Fruit fly (Drosophila melanogaster) whole organism, embryonic: ENCODE results near the gene gro.

Experiments used
- Aef1 ChIP-seq: fragments of 200-800 bp; sonication (Bioruptor generic); IDR thresholded peaks from 3 replicates; pipeline ENCODE4 v1.3.6; 2022; ENCODE audit warnings: missing biosample characterization, missing genetic modification characterization
- CG12219 ChIP-seq: fragments of 200-800 bp; sonication (Bioruptor generic); optimal IDR thresholded peaks from 3 replicates; lab custom pipeline; 2018; ENCODE audit warnings: missing biosample characterization, mild to moderate bottlenecking, missing genetic modification characterization
- CG12744 ChIP-seq: fragments of 200-800 bp; sonication (Bioruptor generic); optimal IDR thresholded peaks from 2 replicates; lab custom pipeline; 2016; ENCODE audit warnings: missing biosample characterization, missing genetic modification characterization
- CG12769 ChIP-seq: fragments of 200-800 bp; sonication (Bioruptor generic); optimal IDR thresholded peaks from 2 replicates; lab custom pipeline; 2019; ENCODE audit warnings: missing biosample characterization, mild to moderate bottlenecking, missing genetic modification characterization, moderate library complexity
- CG13775 ChIP-seq: fragments of 200-800 bp; sonication (Bioruptor generic); optimal IDR thresholded peaks from 3 replicates; lab custom pipeline; 2017; ENCODE audit warnings: missing biosample characterization, mild to moderate bottlenecking, missing genetic modification characterization
- CG15514 ChIP-seq: fragments of 200-800 bp; sonication (Bioruptor generic); optimal IDR thresholded peaks from 3 replicates; lab custom pipeline; 2017; ENCODE audit warnings: missing biosample characterization, missing genetic modification characterization, mild to moderate bottlenecking, moderate library complexity, missing genetic modification reagents
- CG17361 ChIP-seq: fragments of 200-800 bp; sonication (Bioruptor generic); IDR thresholded peaks from 3 replicates; pipeline ENCODE4 v1.3.6; 2022; ENCODE audit warnings: missing biosample characterization, missing genetic modification characterization
- CG17829 ChIP-seq: fragments of 200-800 bp; optimal IDR thresholded peaks from 2 replicates; lab custom pipeline; 2019; ENCODE audit warnings: missing biosample characterization, mild to moderate bottlenecking, missing genetic modification characterization, moderate library complexity
- CG2202 ChIP-seq: fragments of 200-800 bp; sonication (Bioruptor generic); optimal IDR thresholded peaks from 2 replicates; lab custom pipeline; 2018; ENCODE audit warnings: missing biosample characterization, mild to moderate bottlenecking, missing genetic modification characterization
- CG32532 ChIP-seq: fragments of 200-800 bp; sonication (Bioruptor generic); IDR thresholded peaks from 2 replicates; pipeline ENCODE4 v1.3.6; 2022; ENCODE audit warnings: missing biosample characterization, missing genetic modification characterization
- CG33557 ChIP-seq: fragments of 200-800 bp; sonication (Bioruptor generic); optimal IDR thresholded peaks from 2 replicates; lab custom pipeline; 2019; ENCODE audit warnings: missing biosample characterization, mild to moderate bottlenecking, missing genetic modification characterization, moderate library complexity
- CG3726 ChIP-seq: fragments of 200-800 bp; sonication (Bioruptor generic); IDR thresholded peaks from 3 replicates; pipeline ENCODE4, ENCODE4 v1.3.6; 2022; ENCODE audit warnings: missing biosample characterization, missing genetic modification characterization
- CG3847 ChIP-seq: fragments of 200-800 bp; sonication (Bioruptor generic); IDR thresholded peaks from 2 replicates; pipeline ENCODE4 v1.3.6; 2022; ENCODE audit warnings: missing biosample characterization, missing genetic modification characterization
- CG4328 ChIP-seq: fragments of 200-800 bp; sonication (Bioruptor generic); optimal IDR thresholded peaks from 3 replicates; lab custom pipeline; 2017; ENCODE audit warnings: missing biosample characterization, missing genetic modification reagents, missing genetic modification characterization
- CG6683 ChIP-seq: fragments of 200-800 bp; sonication (Bioruptor generic); optimal IDR thresholded peaks from 2 replicates; lab custom pipeline; 2017; ENCODE audit warnings: missing biosample characterization, mild to moderate bottlenecking, missing genetic modification characterization, missing genetic modification reagents
- CG6765 ChIP-seq: fragments of 200-800 bp; sonication (Bioruptor generic); optimal IDR thresholded peaks from 3 replicates; lab custom pipeline; 2017; ENCODE audit warnings: missing biosample characterization, mild to moderate bottlenecking, missing genetic modification characterization
- CG8281 ChIP-seq: fragments of 200-800 bp; sonication (Bioruptor generic); optimal IDR thresholded peaks from 2 replicates; lab custom pipeline; 2018; ENCODE audit warnings: missing biosample characterization, mild to moderate bottlenecking, missing genetic modification characterization, moderate library complexity
- CG8290 ChIP-seq, 3 experiments: fragments of 200-800 bp; sonication (Bioruptor generic); optimal IDR thresholded peaks; 2 replicates each; lab custom pipeline; 2016 to 2019; ENCODE audit warnings: missing biosample characterization in 3 of 3, missing genetic modification characterization in 3 of 3, mild to moderate bottlenecking in 2 of 3, moderate library complexity in 1 of 3
- CkIIα-i1 ChIP-seq: fragments of 200-800 bp; sonication (Bioruptor generic); IDR thresholded peaks from 2 replicates; pipeline ENCODE4 v1.3.6; 2022; ENCODE audit warnings: missing biosample characterization, missing genetic modification characterization
- D19A ChIP-seq: fragments of 200-800 bp; optimal IDR thresholded peaks from 3 replicates; lab custom pipeline; 2019; ENCODE audit warnings: missing biosample characterization, mild to moderate bottlenecking, missing genetic modification characterization, moderate library complexity
- Dfd ChIP-seq, 2 experiments: fragments of >200 bp; optimal IDR thresholded peaks; 2 replicates each; lab custom pipeline; 2017; ENCODE audit warnings: missing biosample characterization in 2 of 2, missing genetic modification characterization in 2 of 2
- Dll ChIP-seq: fragments of 200-800 bp; sonication (Bioruptor generic); IDR thresholded peaks from 4 replicates; pipeline ENCODE4 v1.3.6; 2022; ENCODE audit warnings: missing biosample characterization, missing genetic modification characterization; ENCODE audit not compliant: partially characterized antibody
- H2.0 ChIP-seq: fragments of 200-800 bp; sonication (Bioruptor generic); IDR thresholded peaks from 2 replicates; pipeline ENCODE4 v1.3.6; 2022; ENCODE audit warnings: missing biosample characterization, missing genetic modification characterization
- HLH54F ChIP-seq: fragments of 200-800 bp; sonication (Bioruptor generic); optimal IDR thresholded peaks from 3 replicates; lab custom pipeline; 2016; ENCODE audit warnings: missing biosample characterization, missing genetic modification characterization
- MBD-R2 ChIP-seq: fragments of 200-800 bp; sonication (Bioruptor generic); IDR thresholded peaks from 2 replicates; pipeline ENCODE4 v1.3.6; 2022; ENCODE audit warnings: missing biosample characterization, missing genetic modification characterization
- MESR4 ChIP-seq: fragments of 200-800 bp; sonication (Bioruptor generic); optimal IDR thresholded peaks from 2 replicates; lab custom pipeline; 2018; ENCODE audit warnings: missing biosample characterization, mild to moderate bottlenecking, missing genetic modification characterization, moderate library complexity
- Med ChIP-seq: fragments of 200-800 bp; sonication (Bioruptor generic); peaks from one replicate; lab custom pipeline; 2016; ENCODE audit warnings: missing biosample characterization, missing genetic modification characterization, mild to moderate bottlenecking, inconsistent platforms, moderate library complexity
- Neu2 ChIP-seq: fragments of 200-800 bp; sonication (Bioruptor generic); optimal IDR thresholded peaks from 3 replicates; lab custom pipeline; 2016; ENCODE audit warnings: missing biosample characterization, missing genetic modification characterization, borderline replicate concordance
- Nf-YC ChIP-seq: fragments of 200-800 bp; optimal IDR thresholded peaks from 3 replicates; lab custom pipeline; 2019; ENCODE audit warnings: missing biosample characterization, mild to moderate bottlenecking, missing genetic modification characterization, moderate library complexity
- NfI ChIP-seq: fragments of 200-800 bp; sonication (Bioruptor generic); optimal IDR thresholded peaks from 3 replicates; lab custom pipeline; 2018; ENCODE audit warnings: missing biosample characterization, mild to moderate bottlenecking, missing genetic modification characterization, moderate library complexity
- Oaz ChIP-seq: fragments of 200-800 bp; sonication (Bioruptor generic); IDR thresholded peaks from 2 replicates; pipeline ENCODE4 v1.3.6; 2022; ENCODE audit warnings: missing biosample characterization, missing genetic modification characterization
- Pdp1 ChIP-seq, 2 experiments: fragments of 200-800 bp; sonication (Bioruptor generic); optimal IDR thresholded peaks; 3 replicates each; lab custom pipeline; 2016; ENCODE audit warnings: missing biosample characterization in 2 of 2, missing genetic modification characterization in 2 of 2, mild to moderate bottlenecking in 1 of 2, moderate library complexity in 1 of 2
- Sin3A ChIP-seq: fragments of >200 bp; optimal IDR thresholded peaks from 2 replicates; lab custom pipeline; 2018
- Sox100B ChIP-seq: fragments of 200-800 bp; sonication (Bioruptor generic); optimal IDR thresholded peaks from 3 replicates; lab custom pipeline; 2018; ENCODE audit warnings: missing biosample characterization, mild to moderate bottlenecking, missing genetic modification characterization
- Tbp ChIP-seq: fragments of >200 bp; optimal IDR thresholded peaks from 2 replicates; lab custom pipeline; 2018; ENCODE audit warnings: missing biosample characterization, missing genetic modification characterization
- YL-1 ChIP-seq: fragments of 200-800 bp; sonication (Bioruptor generic); optimal IDR thresholded peaks from 3 replicates; lab custom pipeline; 2017; ENCODE audit warnings: missing biosample characterization, mild to moderate bottlenecking, missing genetic modification characterization
- aop ChIP-seq: fragments of 200-800 bp; sonication (Bioruptor generic); IDR thresholded peaks from 2 replicates; pipeline ENCODE4 v1.3.6; 2022; ENCODE audit warnings: missing biosample characterization, missing genetic modification characterization
- bowl ChIP-seq: fragments of 200-800 bp; sonication (Bioruptor generic); IDR thresholded peaks from 2 replicates; pipeline ENCODE4 v1.3.6; 2022; ENCODE audit warnings: missing biosample characterization, missing genetic modification characterization
- caup ChIP-seq: fragments of 200-800 bp; sonication (Bioruptor generic); optimal IDR thresholded peaks from 3 replicates; lab custom pipeline; 2017; ENCODE audit warnings: missing biosample characterization, mild to moderate bottlenecking, missing genetic modification characterization, moderate library complexity; ENCODE audit not compliant: severe bottlenecking
- crc ChIP-seq: fragments of 200-800 bp; sonication (Bioruptor generic); optimal IDR thresholded peaks from 2 replicates; lab custom pipeline; 2016; ENCODE audit warnings: missing biosample characterization, missing genetic modification characterization
- dpn ChIP-seq, 2 experiments: fragments of 200-800 bp; sonication (Bioruptor generic); optimal IDR thresholded peaks; 3 replicates each; lab custom pipeline; 2016; ENCODE audit warnings: missing biosample characterization in 2 of 2, missing genetic modification characterization in 2 of 2
- gcm ChIP-seq: fragments of 200-800 bp; sonication (Bioruptor generic); optimal IDR thresholded peaks from 2 replicates; lab custom pipeline; 2019; ENCODE audit warnings: missing biosample characterization, mild to moderate bottlenecking, missing genetic modification characterization, moderate library complexity
- her ChIP-seq: fragments of 200-800 bp; sonication (Bioruptor generic); optimal IDR thresholded peaks from 2 replicates; lab custom pipeline; 2016; ENCODE audit warnings: missing biosample characterization, missing genetic modification characterization
- org-1 ChIP-seq: fragments of 200-800 bp; sonication (Bioruptor generic); optimal IDR thresholded peaks from 2 replicates; lab custom pipeline; 2017; ENCODE audit warnings: missing biosample characterization, missing genetic modification characterization
- pan ChIP-seq, 4 experiments: fragments of >200 bp in 3 of 4; fragments of 200-800 bp in 1 of 4; sonication (Bioruptor generic) in 1 of 4; optimal IDR thresholded peaks in 3 of 4; IDR thresholded peaks in 1 of 4; 2 replicates each; pipeline versions ENCODE4 v1.3.6 to Lab custom; 2017 to 2022; ENCODE audit warnings: missing biosample characterization in 2 of 4, missing genetic modification characterization in 2 of 4, mixed read lengths in 1 of 4
- sc ChIP-seq, 3 experiments: fragments of >200 bp in 2 of 3; fragments of 200-800 bp in 1 of 3; sonication (Bioruptor generic) in 1 of 3; optimal IDR thresholded peaks; 2 replicates in 2 of 3; 3 replicates in 1 of 3; lab custom pipeline; 2017; ENCODE audit warnings: mild to moderate bottlenecking in 1 of 3, missing biosample characterization in 1 of 3, missing genetic modification characterization in 1 of 3, missing genetic modification reagents in 1 of 3
- sima ChIP-seq: fragments of 200-800 bp; sonication (Bioruptor generic); optimal IDR thresholded peaks from 2 replicates; lab custom pipeline; 2016; ENCODE audit warnings: missing biosample characterization, missing genetic modification characterization
- slbo ChIP-seq: fragments of 200-800 bp; sonication (Bioruptor generic); IDR thresholded peaks from 2 replicates; pipeline ENCODE4 v1.3.6; 2022; ENCODE audit warnings: missing biosample characterization, missing genetic modification characterization
- ssp ChIP-seq: fragments of 200-800 bp; sonication (Bioruptor generic); IDR thresholded peaks from 2 replicates; pipeline ENCODE4 v1.3.6; 2022; ENCODE audit warnings: missing biosample characterization, missing genetic modification characterization
- wdn ChIP-seq: fragments of 200-800 bp; sonication (Bioruptor generic); IDR thresholded peaks from 2 replicates; pipeline ENCODE4 v1.3.6; 2022; ENCODE audit warnings: missing biosample characterization, missing genetic modification characterization

The gro gene

DNA sequence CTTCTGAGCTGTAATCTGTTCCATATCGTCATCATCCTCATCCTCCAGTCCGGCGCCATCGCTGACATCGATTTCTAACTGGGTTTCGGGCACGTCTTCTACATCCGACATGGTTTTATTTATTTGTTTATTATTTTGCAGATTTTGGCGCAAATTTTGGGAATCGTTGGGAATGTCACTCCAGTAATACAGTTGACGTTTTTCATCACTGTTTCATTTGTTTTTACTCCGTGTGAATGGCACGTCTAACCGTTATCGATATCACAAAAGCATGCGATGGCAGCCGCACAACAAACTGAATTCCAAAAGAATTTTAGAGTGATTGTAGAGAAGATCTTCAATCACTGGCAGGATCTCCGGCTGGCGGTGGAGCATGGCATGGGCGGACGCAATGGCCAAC, 14.8 kb downstream of the gro start, which contains the start of the genes Sld5 and CG14543 (continued):
- no peak for TF ChIP-seq sc (optimal IDR thresholded peaks at IDR 0.05; lab: Kevin White, UChicago)
- no peak for TF ChIP-seq sc (GFP tag; optimal IDR thresholded peaks at IDR 0.05; lab: Kevin White, UChicago)
- no peak for TF ChIP-seq Tbp
- TF ChIP-seq CG17829 (tag; lab: Kevin White, UChicago), result peak; percentile 20
- TF ChIP-seq NfI (GFP tag; lab: Kevin White, UChicago), result peak; percentile 38
- no peak for TF ChIP-seq Dll (GFP tag; lab: Robert Waterston, UW)
- TF ChIP-seq CG12219 (GFP tag; lab: Kevin White, UChicago), result no peak
- peak; percentile 36 for TF ChIP-seq caup (GFP tag; lab: Kevin White, UChicago)
- TF ChIP-seq slbo (GFP tag; lab: Robert Waterston, UW), result peak; percentile 19; the same call in 1 of the 2 replicates
- no peak for TF ChIP-seq CG32532
- TF ChIP-seq CG12744 (GFP tag; lab: Kevin White, UChicago), result no peak
- no peak for TF ChIP-seq CG6683
- TF ChIP-seq CG13775 (GFP tag; lab: Kevin White, UChicago), result no peak
- TF ChIP-seq dpn (GFP tag; optimal IDR thresholded peaks at IDR 0.05; lab: Kevin White, UChicago), result peak; percentile 18 to 20
- no peak for TF ChIP-seq CG15514
- TF ChIP-seq CG17361 (GFP tag; lab: Robert Waterston, UW), result 0 out of 3 replicates have a peak, but pooled peaks have one; percentile 14
- peak; percentile 84 for TF ChIP-seq MBD-R2
- peak; percentile 45 for TF ChIP-seq YL-1 (GFP tag; lab: Kevin White, UChicago)
- no peak for TF ChIP-seq wdn (GFP tag; lab: Robert Waterston, UW)
- no peak for TF ChIP-seq CG2202 (tag; lab: Kevin White, UChicago)
- TF ChIP-seq HLH54F (GFP tag; lab: Kevin White, UChicago), result peak; percentile 1
- peak; percentile 17 for TF ChIP-seq CG12769 (tag; lab: Kevin White, UChicago)
- no peak for TF ChIP-seq CG8290 (GFP tag; optimal IDR thresholded peaks at IDR 0.05; lab: Kevin White, UChicago)
- TF ChIP-seq CG8290 (tag; optimal IDR thresholded peaks at IDR 0.05; lab: Kevin White, UChicago), result peak in 1 of 2 experiments; percentile 36
- no peak for TF ChIP-seq CG33557
- TF ChIP-seq CG6765, result no peak
- TF ChIP-seq crc (GFP tag; lab: Kevin White, UChicago), result no peak
- TF ChIP-seq her, result no peak
- no peak for TF ChIP-seq Aef1 (GFP tag; lab: Robert Waterston, UW)
- no peak for TF ChIP-seq H2.0 (GFP tag; lab: Robert Waterston, UW)
- TF ChIP-seq CG8281 (tag; lab: Kevin White, UChicago), result no peak
- no peak for TF ChIP-seq Sox100B (GFP tag; lab: Kevin White, UChicago)
- TF ChIP-seq Dfd (GFP tag; optimal IDR thresholded peaks at IDR 0.05; lab: Kevin White, UChicago), result no peak
- no peak for TF ChIP-seq Neu2 (GFP tag; lab: Kevin White, UChicago)
- no peak for TF ChIP-seq CG4328 (GFP tag; lab: Kevin White, UChicago)
- TF ChIP-seq org-1 (GFP tag; lab: Kevin White, UChicago), result no peak
- no peak for TF ChIP-seq aop (GFP tag; lab: Robert Waterston, UW)
- TF ChIP-seq D19A (tag; lab: Kevin White, UChicago), result no peak
- no peak for TF ChIP-seq CkIIα-i1 (GFP tag; lab: Robert Waterston, UW)
- TF ChIP-seq sima (GFP tag; lab: Kevin White, UChicago), result no peak
- 0 out of 2 replicates have a peak, but pooled peaks have one; percentile 17 for TF ChIP-seq CG3847 (GFP tag; lab: Robert Waterston, UW)
- no peak for TF ChIP-seq CG3726 (GFP tag; lab: Robert Waterston, UW)
- no peak for TF ChIP-seq pan (optimal IDR thresholded peaks at IDR 0.05; lab: Kevin White, UChicago)
- no peak for TF ChIP-seq pan (GFP tag; optimal IDR thresholded peaks at IDR 0.05 in 1 of 2, IDR thresholded peaks at IDR 0.05 in 1 of 2)
- TF ChIP-seq Nf-YC (tag; lab: Kevin White, UChicago), result peak; percentile 12
- no peak for TF ChIP-seq Oaz (GFP tag; lab: Robert Waterston, UW)
- TF ChIP-seq Sin3A (lab: Kevin White, UChicago), result peak; percentile 16
- TF ChIP-seq gcm (GFP tag; lab: Kevin White, UChicago), result no peak
- TF ChIP-seq MESR4 (GFP tag; lab: Kevin White, UChicago), result peak; percentile 49
- TF ChIP-seq bowl (GFP tag; lab: Robert Waterston, UW), result no peak
- peak in 1 of 2 experiments; percentile 17 for TF ChIP-seq Pdp1 (GFP tag; optimal IDR thresholded peaks at IDR 0.05; lab: Kevin White, UChicago)
- TF ChIP-seq ssp (GFP tag; lab: Robert Waterston, UW), result no peak
- peak; percentile 84 for TF ChIP-seq Med
